Worm (Caenorhabditis elegans) whole organism, L4 larva: ENCODE measurements around the gene ttr-16.

Source experiments
- D1046.2 ChIP-seq: fragments of 200-800 bp; sonication (Bioruptor generic); IDR thresholded peaks from 2 replicates; pipeline ENCODE4 v1.3.6; 2022; ENCODE audit warnings: missing genetic modification characterization, missing compliant biosample characterization
- F49E8.2 ChIP-seq: sonication (generic microtip); optimal IDR thresholded peaks from 2 replicates; lab custom pipeline; 2016; ENCODE audit warnings: missing compliant biosample characterization, mild to moderate bottlenecking, missing genetic modification characterization, borderline replicate concordance
- ama-1 ChIP-seq: fragments of 150-350 bp; optimal IDR thresholded peaks from 2 replicates; lab custom pipeline; 2014; ENCODE audit warnings: inconsistent platforms, mixed read lengths
- ceh-32 ChIP-seq: sonication (generic microtip); optimal IDR thresholded peaks from 2 replicates; lab custom pipeline; 2016; ENCODE audit warnings: mild to moderate bottlenecking, missing genetic modification characterization, missing compliant biosample characterization; ENCODE audit not compliant: poor library complexity
- ceh-44 ChIP-seq: fragments of 200-800 bp; sonication (Bioruptor generic); IDR thresholded peaks from 2 replicates; pipeline ENCODE4 v1.3.6; 2022; ENCODE audit warnings: missing genetic modification reagents, missing genetic modification characterization, missing compliant biosample characterization
- ceh-62 ChIP-seq: sonication (generic microtip); optimal IDR thresholded peaks from 2 replicates; lab custom pipeline; 2017; ENCODE audit warnings: missing biosample characterization, missing genetic modification characterization
- dpl-1 ChIP-seq: fragments of 150-350 bp; optimal IDR thresholded peaks from 2 replicates; lab custom pipeline; 2014; ENCODE audit warnings: missing biosample characterization, missing genetic modification reagents, missing genetic modification characterization
- fos-1 ChIP-seq: fragments of 150-350 bp; optimal IDR thresholded peaks from 2 replicates; lab custom pipeline; 2014; ENCODE audit warnings: missing biosample characterization, missing genetic modification characterization
- lin-39 ChIP-seq: fragments of 150-350 bp; optimal IDR thresholded peaks from 2 replicates; lab custom pipeline; 2014; ENCODE audit warnings: missing biosample characterization, missing genetic modification reagents, missing genetic modification characterization
- lir-3 ChIP-seq: sonication (generic microtip); optimal IDR thresholded peaks from 2 replicates; lab custom pipeline; 2016; ENCODE audit warnings: mild to moderate bottlenecking, missing genetic modification characterization, missing compliant biosample characterization
- lsy-2 ChIP-seq, 2 experiments: fragments of 150-350 bp in 1 of 2; sonication (generic microtip) in 1 of 2; optimal IDR thresholded peaks; 2 replicates each; lab custom pipeline; 2014 to 2017; ENCODE audit warnings: missing biosample characterization in 2 of 2, missing genetic modification characterization in 2 of 2
- nhr-237 ChIP-seq: sonication (generic microtip); optimal IDR thresholded peaks from 2 replicates; lab custom pipeline; 2017; ENCODE audit warnings: missing biosample characterization, missing genetic modification characterization
- saeg-2 ChIP-seq: fragments of 200-800 bp; sonication (Bioruptor generic); IDR thresholded peaks from 2 replicates; pipeline ENCODE4 v1.3.6; 2022; ENCODE audit warnings: missing genetic modification reagents, missing genetic modification characterization, missing compliant biosample characterization
- spr-1 ChIP-seq: sonication (generic microtip); optimal IDR thresholded peaks from 2 replicates; lab custom pipeline; 2016; ENCODE audit warnings: mild to moderate bottlenecking, missing genetic modification characterization, missing compliant biosample characterization

ce11 chrIV:11063962-11064361, at the start of gene ttr-16:
- TF ChIP-seq ama-1 (lab: Kevin White, UChicago): peak; percentile 57
- TF ChIP-seq ceh-44 (GFP tag; lab: Robert Waterston, UW): no peak
- TF ChIP-seq F49E8.2: no peak
- no peak for TF ChIP-seq lir-3
- no peak for TF ChIP-seq spr-1 (tag; lab: Kevin White, UChicago)
- TF ChIP-seq lsy-2 (tag; optimal IDR thresholded peaks at IDR 0.05; lab: Kevin White, UChicago): no peak
- TF ChIP-seq dpl-1 (GFP tag; lab: Kevin White, UChicago): no peak
- TF ChIP-seq ceh-62: no peak
- TF ChIP-seq D1046.2 (GFP tag; lab: Robert Waterston, UW): no peak
- no peak for TF ChIP-seq saeg-2
- no peak for TF ChIP-seq lin-39 (tag; lab: Kevin White, UChicago)
- TF ChIP-seq ceh-32 (tag; lab: Kevin White, UChicago): no peak
- no peak for TF ChIP-seq fos-1 (tag; lab: Kevin White, UChicago)
- TF ChIP-seq nhr-237 (tag; lab: Kevin White, UChicago): no peak
